Worm (Caenorhabditis elegans) whole organism, L4/young adult: Measurements from ENCODE around the gene B0546.5.
"Not testable (repeated sequence)": the region's sequence is repeated elsewhere in the genome, so short reads cannot be mapped to it uniquely, and the experiment has no call there.

ENCODE experiments used
- W03F9.2 ChIP-seq: fragments of 150-350 bp; optimal IDR thresholded peaks from 2 replicates; lab custom pipeline; 2014; ENCODE audit warnings: missing biosample characterization, missing genetic modification characterization
- dao-5 ChIP-seq: sonication (generic microtip); optimal IDR thresholded peaks from 2 replicates; lab custom pipeline; 2016; ENCODE audit warnings: missing genotype, missing genetic modification characterization, moderate library complexity, missing compliant biosample characterization
- him-1 ChIP-seq: sonication (generic microtip); optimal IDR thresholded peaks from 2 replicates; lab custom pipeline; 2016; ENCODE audit warnings: missing genotype, missing genetic modification reagents, missing genetic modification characterization, missing compliant biosample characterization

Gene B0546.5

ce11 chrIV:3389999-3390398 is at the start of gene B0546.5:
Gene B0546.5, minus strand, starts transcription at chrIV:3390099.
- not testable (repeated sequence) for TF ChIP-seq dao-5 (tag; lab: Kevin White, UChicago); him-1; W03F9.2 (tag; lab: Kevin White, UChicago)

ce11 chrIV:3439354-3439753 is 49.5 kb upstream of the B0546.5 start, which contains the start of gene grd-3:
Gene grd-3, plus strand, starts transcription at chrIV:3439655.
- no peak for TF ChIP-seq dao-5 (tag; lab: Kevin White, UChicago)
- no peak for TF ChIP-seq W03F9.2 (tag; lab: Kevin White, UChicago)
- no peak for TF ChIP-seq him-1

DNA sequence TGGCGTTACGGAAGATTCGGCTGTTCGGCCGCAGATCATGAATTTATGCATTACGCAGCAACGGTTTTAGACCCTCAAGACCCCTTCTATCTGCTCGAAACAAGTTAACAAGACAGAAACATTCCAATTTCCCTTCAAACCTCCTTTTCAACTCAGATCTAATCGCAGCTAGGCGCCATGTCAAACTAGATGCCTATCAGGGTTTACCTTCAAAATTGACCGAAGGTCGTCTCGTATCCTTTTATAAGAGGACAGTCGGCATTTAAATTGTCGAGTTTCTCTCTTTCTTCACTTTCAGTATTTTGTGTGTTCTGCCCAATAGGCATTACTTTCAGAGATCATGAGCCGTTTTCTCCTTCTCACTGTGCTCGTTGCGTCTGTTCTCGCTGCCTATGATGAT is 48.1 kb upstream of the B0546.5 start, which contains the start of gene grd-13:
TSS of gene grd-13 (plus strand) at position 291 of the 400 bp plus-strand sequence.
- TF ChIP-seq him-1 (no peak), dao-5 (tag; lab: Kevin White, UChicago) (no peak), W03F9.2 (tag; lab: Kevin White, UChicago) (no peak)

DNA sequence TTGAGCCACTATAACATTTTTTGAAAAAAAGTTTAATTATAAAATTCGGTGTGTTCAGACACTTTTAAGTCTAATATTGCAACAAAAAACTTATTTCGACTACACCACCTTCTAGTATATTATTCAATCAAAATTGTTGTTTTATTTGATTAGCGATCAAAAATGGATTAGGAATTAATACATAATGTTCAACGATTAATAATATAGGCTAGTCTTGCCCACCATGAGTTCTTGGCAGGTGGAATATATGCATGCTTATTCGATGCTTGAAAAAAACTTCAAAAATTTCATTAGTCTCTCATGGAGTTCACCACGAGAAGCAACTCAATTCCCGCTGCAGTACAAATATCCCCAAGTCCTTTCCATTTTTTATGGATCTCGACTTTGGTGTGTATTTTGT is 46.1 kb upstream of the B0546.5 start, which contains the start of gene srz-32:
TSS of gene srz-32 (plus strand) at position 301 of the 400 bp plus-strand sequence.
- TF ChIP-seq dao-5 (tag; lab: Kevin White, UChicago) (no peak), him-1 (no peak), W03F9.2 (tag; lab: Kevin White, UChicago) (no peak)

DNA sequence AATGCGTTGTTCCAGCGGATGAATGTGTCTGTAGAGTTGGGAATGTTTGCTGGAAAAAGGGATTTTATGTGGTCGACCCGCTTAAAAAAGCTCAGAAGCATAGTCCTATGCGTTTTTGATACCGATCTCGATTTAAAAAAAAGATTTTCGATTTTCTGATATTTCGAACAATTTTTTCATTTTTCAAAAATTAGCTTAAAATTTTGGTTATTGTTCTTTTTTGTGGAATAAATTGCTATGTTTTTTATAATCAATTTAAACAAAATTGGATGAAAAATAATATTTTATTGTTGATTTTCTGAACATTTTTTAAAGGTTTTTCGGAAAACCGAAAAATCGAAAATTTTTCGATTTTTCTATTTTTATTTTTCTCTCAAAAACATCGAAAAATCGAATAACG is 43.5 kb upstream of the B0546.5 start, which contains the start of gene C04C3.7:
TSS of gene C04C3.7 (minus strand) at position 101 of the 400 bp plus-strand sequence.
- not testable (repeated sequence) for TF ChIP-seq dao-5 (tag; lab: Kevin White, UChicago); W03F9.2 (tag; lab: Kevin White, UChicago); him-1

DNA sequence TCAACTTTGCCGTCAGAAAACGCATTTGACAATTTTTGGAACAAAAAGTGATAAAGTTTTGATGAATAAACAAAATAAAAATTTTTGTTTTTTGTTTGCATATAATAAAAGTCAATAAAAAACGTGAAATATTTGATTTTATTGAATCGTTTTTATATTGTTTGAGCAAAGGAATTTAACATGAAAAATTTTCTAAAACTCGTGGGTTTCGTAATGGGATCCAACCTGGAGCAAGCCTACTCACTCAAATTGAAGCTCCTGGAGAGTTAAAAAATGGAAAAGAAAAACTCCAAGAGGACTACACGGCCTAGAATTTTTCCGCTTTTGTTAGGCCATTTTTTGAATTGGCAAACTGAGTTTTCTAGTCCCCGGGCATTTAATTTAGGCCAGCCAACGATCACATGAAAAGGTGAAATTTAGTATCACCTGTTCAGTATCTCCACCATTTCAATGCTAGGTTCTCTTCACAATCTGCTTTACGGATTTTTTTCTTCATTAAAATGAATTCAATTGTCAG is 38.6 kb upstream of the B0546.5 start, which contains the start of the genes C04C3.9 and srz-60:
TSS of gene C04C3.9 (minus strand) at position 101 of the 517 bp plus-strand sequence.
TSS of gene srz-60 (plus strand) at position 467 of the 517 bp plus-strand sequence.
- TF ChIP-seq him-1 (no peak), W03F9.2 (tag; lab: Kevin White, UChicago) (no peak), dao-5 (tag; lab: Kevin White, UChicago) (no peak)

DNA sequence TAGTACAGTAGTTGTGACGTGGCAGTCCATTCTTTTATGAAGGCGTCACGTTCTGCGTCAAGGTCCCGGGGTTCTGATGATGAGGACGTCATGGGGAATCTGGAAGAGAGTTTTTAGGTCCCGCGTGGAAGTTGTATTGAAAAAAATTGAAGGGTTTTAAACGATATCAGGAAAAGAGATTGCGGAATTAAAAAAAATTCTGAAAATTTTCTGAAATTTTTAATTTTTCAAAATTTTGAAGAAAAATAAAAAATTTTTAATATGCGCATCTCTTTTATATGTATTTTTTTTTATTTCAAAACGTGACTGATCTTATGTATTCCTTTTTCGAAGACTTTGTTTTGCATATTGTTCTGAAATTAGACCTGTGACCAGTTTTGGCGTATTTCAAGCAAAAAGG is 32.6 kb upstream of the B0546.5 start, which contains the start of gene C04C3.6:
TSS of gene C04C3.6 (minus strand) at position 101 of the 400 bp plus-strand sequence.
- no peak for TF ChIP-seq dao-5 (tag; lab: Kevin White, UChicago)

DNA sequence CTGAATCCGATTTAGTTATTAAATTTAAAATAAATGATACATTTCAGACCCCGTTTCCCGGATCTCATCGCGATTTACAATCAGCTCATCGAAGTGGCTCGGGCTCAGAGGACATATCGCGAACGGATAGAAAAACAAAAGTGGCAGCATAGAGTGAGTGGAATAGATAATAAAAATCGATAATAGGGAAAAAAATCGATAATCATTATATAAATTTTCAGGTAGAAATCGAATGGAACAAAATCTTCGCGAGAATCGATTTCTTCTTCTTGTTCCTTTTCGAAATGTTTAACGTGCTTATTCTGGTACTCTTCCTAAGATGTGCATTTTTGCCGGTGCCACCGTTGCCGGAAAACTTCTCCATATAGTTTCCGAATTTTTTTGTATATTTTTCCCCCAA is 28.8 kb upstream of the B0546.5 start:
- TF ChIP-seq dao-5 (tag; lab: Kevin White, UChicago) = no peak
- TF ChIP-seq W03F9.2 (tag; lab: Kevin White, UChicago) = no peak
- no peak for TF ChIP-seq him-1

DNA sequence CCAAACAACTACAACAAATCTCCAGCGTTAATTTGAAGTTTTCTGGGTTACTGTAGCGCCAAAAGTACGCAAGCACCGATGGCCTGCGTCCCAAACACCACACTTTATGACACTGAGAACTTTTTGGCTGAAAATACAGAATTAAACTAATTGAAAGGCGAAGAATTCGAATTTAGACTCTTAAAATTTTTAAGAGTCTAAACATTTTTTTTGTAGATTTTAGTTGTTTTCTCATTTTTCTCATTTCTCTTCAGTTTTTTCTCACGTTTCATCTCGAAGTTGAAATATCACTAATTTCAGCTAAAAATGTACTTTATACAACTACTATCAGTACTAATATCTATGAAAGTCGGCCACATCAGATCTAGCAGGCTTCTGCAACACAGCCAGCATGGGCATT is 25.5 kb upstream of the B0546.5 start, which contains the start of gene lgc-9:
TSS of gene lgc-9 (plus strand) at position 301 of the 400 bp plus-strand sequence.
- no peak for TF ChIP-seq him-1

- no peak for TF ChIP-seq W03F9.2 (tag; lab: Kevin White, UChicago)
Measured at ce11 chrIV:3400941-3401340, 11.0 kb upstream of the B0546.5 start.

DNA sequence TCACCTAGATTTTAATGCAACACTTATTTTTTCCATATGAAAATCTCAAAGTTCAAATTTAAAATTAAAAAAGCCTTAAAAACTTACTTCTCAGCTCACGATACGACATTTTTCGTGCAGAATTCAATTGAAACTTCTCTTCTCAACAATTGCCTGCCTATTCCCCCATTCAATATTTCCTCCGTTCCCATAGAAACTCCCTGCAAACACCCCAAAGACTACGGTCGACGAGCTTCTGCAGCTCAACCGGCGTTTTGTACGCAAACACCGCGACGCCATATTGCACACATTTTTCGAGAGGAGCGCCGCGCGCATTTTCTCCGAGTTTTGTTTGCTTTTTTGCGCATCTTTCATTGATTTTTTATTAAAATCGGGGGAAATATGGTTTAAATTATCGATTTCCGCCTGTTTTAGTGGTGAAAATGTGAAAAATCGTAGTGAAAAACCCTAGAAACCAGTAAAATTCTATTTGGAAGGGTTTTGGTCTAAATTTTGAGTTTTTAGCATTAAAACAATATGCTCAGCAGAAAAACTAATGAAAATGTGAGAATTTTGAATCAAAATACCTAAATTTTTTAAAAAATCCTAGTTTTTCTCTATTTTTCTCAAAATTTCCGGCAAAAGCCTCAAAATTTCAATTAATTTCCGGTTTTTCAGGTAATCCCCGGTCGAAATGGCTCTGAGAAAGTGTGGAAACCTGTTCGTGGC is 9.3 kb upstream of the B0546.5 start, which contains the start of the genes dyf-3 and pdhb-1:
TSS of gene dyf-3 (minus strand) at position 217 of the 708 bp plus-strand sequence.
TSS of gene pdhb-1 (plus strand) at position 658 of the 708 bp plus-strand sequence.
- TF ChIP-seq W03F9.2 (tag; lab: Kevin White, UChicago) = no peak
- no peak for TF ChIP-seq him-1

DNA sequence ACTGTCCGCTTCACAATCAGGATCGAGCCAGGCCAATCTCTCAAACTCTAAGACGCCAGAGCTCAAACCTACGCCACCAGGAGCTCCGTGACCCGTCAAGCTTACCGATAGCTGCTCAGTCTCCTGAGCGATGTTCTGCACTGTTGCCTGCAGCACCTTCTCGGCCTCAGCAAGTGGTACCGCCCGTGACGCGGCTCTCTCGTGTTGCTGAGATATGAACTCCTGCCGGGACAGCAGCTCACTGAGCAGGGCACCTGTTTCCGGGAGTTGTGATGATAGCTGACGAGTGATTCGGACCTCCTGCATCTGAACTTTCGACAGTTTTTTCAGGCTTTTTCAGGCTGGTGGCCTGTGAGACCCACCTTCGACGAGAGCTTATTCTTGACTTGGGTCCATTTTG is 8.2 kb upstream of the B0546.5 start:
- TF ChIP-seq W03F9.2 (tag; lab: Kevin White, UChicago) = no peak

DNA sequence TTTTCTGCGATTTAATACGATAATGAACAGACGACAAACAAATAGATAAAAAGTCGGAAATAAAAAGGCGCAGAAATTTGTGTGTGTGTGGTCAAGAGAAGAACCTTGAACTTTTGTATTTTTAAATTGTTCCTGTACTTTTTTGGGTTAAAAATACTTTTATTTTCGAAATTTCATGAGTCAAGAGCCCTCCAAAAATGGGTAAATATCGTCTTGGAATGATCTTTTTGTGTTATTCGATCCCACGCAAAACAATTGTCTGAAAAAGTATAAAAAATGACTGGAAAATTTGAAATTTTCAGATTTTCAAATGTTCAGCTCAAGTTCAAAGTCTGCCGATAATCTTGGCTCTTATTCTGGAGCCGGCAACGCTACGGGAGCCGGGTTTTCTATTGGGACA is 5.7 kb upstream of the B0546.5 start, which contains the start of gene C04C3.14:
TSS of gene C04C3.14 (plus strand) at position 301 of the 400 bp plus-strand sequence.
- TF ChIP-seq him-1 (no peak), dao-5 (tag; lab: Kevin White, UChicago) (no peak), W03F9.2 (tag; lab: Kevin White, UChicago) (no peak)

DNA sequence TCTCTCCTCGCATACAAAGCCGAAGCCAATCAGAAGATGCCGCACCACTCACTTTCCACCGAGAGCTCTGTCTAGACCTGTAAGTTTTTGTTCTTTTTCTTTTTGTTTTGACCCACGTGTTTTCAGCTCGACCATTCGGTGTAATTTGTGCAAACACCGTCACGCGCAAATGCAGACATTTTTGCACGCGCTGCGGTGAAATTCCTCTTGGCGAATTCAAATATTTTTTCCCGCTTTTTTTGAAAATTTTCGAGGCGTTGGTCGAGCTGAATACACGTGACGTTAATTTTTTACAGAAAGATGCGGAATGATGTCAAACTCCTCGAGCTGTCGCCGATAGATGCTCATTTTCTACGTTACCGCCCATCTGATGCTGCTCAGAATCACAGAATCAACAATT is 4.2 kb upstream of the B0546.5 start, which contains the start of gene C04C3.4:
TSS of gene C04C3.4 (plus strand) at position 301 of the 400 bp plus-strand sequence.
- TF ChIP-seq dao-5 (tag; lab: Kevin White, UChicago); him-1; W03F9.2 (tag; lab: Kevin White, UChicago): not testable (repeated sequence)
